Fruit fly (Drosophila melanogaster): ENCODE measurements around the gene BCL7-like.

Gene BCL7-like

DNA sequence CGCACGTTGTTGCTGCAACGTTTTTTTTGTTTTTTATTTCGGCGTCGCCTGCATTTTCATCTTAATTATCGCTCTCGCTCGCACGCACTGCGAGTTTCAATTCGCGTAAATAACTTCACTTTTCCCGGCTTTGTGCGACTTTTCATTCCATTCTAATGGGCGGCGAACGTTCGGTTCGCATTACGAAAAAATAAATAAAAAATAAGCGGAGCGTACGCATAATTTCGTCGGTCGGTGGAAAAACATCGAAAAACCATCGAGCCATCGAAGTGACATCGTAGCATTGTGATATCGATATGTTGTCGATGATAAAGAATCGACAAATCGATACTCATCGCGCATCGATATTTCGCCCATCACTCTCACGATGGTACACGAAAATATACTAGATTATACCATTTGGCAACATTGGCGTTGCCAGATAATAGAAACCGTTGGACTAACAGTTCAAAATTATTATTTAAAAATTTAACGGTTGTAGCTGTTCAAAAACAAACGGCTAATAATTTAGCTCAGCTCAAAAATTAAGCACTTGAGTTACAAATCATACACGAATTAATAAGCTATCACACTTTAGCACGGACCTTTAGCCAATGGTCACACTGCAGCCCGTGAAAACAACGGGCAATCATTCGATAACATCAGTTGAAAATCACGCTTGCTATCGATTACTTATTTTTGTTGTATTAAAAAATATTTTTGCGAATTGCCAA is at the start of gene BCL7-like, which contains the start of gene Zdhhc8:
TSS of gene BCL7-like (plus strand) at position 639 of the 713 bp plus-strand sequence.
TSS of gene Zdhhc8 (minus strand) at position 232 of the 713 bp plus-strand sequence.
- TF ChIP-seq Hr4 (GFP tag; optimal IDR thresholded peaks at IDR 0.05) (no peak), CG1621 (tag; optimal IDR thresholded peaks at IDR 0.05) (no peak), topi (GFP tag; optimal IDR thresholded peaks at IDR 0.05) (peak; percentile 30), CG6808 (GFP tag; optimal IDR thresholded peaks at IDR 0.05) (peak; percentile 27), Hr38 (GFP tag; optimal IDR thresholded peaks at IDR 0.05) (no peak), CG6276 (GFP tag; optimal IDR thresholded peaks at IDR 0.05) (no peak), Sox102F (GFP tag; optimal IDR thresholded peaks at IDR 0.05) (peak; percentile 1), Lpt (GFP tag; optimal IDR thresholded peaks at IDR 0.05) (no peak), CG16779 (tag; optimal IDR thresholded peaks at IDR 0.05) (no peak), eg (GFP tag; IDR thresholded peaks at IDR 0.05) (peak; percentile 20; the same call in 1 of the 3 replicates), esn (GFP tag; optimal IDR thresholded peaks at IDR 0.05) (peak; percentile 41), dsx (GFP tag; optimal IDR thresholded peaks at IDR 0.05; ENCODE audit: poor library complexity, severe bottlenecking) (peak; percentile 38), CG15336 (GFP tag; IDR thresholded peaks at IDR 0.05) (peak; percentile 43), CG10669 (GFP tag; optimal IDR thresholded peaks at IDR 0.05) (no peak), Sox14 (GFP tag; optimal IDR thresholded peaks at IDR 0.05) (peak; percentile 2), salr (GFP tag; optimal IDR thresholded peaks at IDR 0.05) (no peak), Hr39 (GFP tag; optimal IDR thresholded peaks at IDR 0.05) (peak; percentile 51), CG3919 (GFP tag; optimal IDR thresholded peaks at IDR 0.05) (no peak), net (GFP tag; optimal IDR thresholded peaks at IDR 0.05) (no peak), CG11762 (GFP tag; optimal IDR thresholded peaks at IDR 0.05; ENCODE audit: insufficient read depth) (no peak), Eip78C (GFP tag) (peak; percentile 17), fd59A (GFP tag; optimal IDR thresholded peaks at IDR 0.05) (no peak), CG32006 (GFP tag; optimal IDR thresholded peaks at IDR 0.05) (no peak), CG7368 (GFP tag; optimal IDR thresholded peaks at IDR 0.05) (no peak), CG6854 (GFP tag; optimal IDR thresholded peaks at IDR 0.05) (peak; percentile 41), CG10631 (GFP tag; optimal IDR thresholded peaks at IDR 0.05) (peak; percentile 30), CG3032 (tag; optimal IDR thresholded peaks at IDR 0.05) (peak; percentile 11), Ets21C (GFP tag; optimal IDR thresholded peaks at IDR 0.05) (peak; percentile 12), svp (GFP tag) (peak; percentile 83), CG11902 (GFP tag; optimal IDR thresholded peaks at IDR 0.05) (no peak), ss (GFP tag; optimal IDR thresholded peaks at IDR 0.05) (peak; percentile 52 to 76), CG4318 (GFP tag; optimal IDR thresholded peaks at IDR 0.05) (no peak), fkh (GFP tag; optimal IDR thresholded peaks at IDR 0.05) (no peak), vri (GFP tag; optimal IDR thresholded peaks at IDR 0.05) (no peak), CG9139 (GFP tag; optimal IDR thresholded peaks at IDR 0.05) (peak; percentile 58), Eip75B (GFP tag; optimal IDR thresholded peaks at IDR 0.05) (peak; percentile 8), Smox (GFP tag; optimal IDR thresholded peaks at IDR 0.05) (peak; percentile 15), CG34406 (GFP tag; optimal IDR thresholded peaks at IDR 0.05) (no peak), pdm3 (GFP tag; optimal IDR thresholded peaks at IDR 0.05) (peak; percentile 10), dac (GFP tag; optimal IDR thresholded peaks at IDR 0.05) (no peak), Ets96B (tag; optimal IDR thresholded peaks at IDR 0.05) (peak; percentile 21), Sox15 (GFP tag; optimal IDR thresholded peaks at IDR 0.05) (no peak), fd85E (GFP tag; optimal IDR thresholded peaks at IDR 0.05) (no peak), CG11294 (GFP tag; IDR thresholded peaks at IDR 0.05) (no peak), achi (GFP tag; optimal IDR thresholded peaks at IDR 0.05) (peak; percentile 1), Eip93F (GFP tag; optimal IDR thresholded peaks at IDR 0.05) (no peak), acj6 (GFP tag; optimal IDR thresholded peaks at IDR 0.05) (no peak), Gug (GFP tag; IDR thresholded peaks at IDR 0.05) (no peak), CG6792 (GFP tag; optimal IDR thresholded peaks at IDR 0.05) (no peak), cyc (GFP tag; optimal IDR thresholded peaks at IDR 0.05) (peak; percentile 13), CG8632 (GFP tag; optimal IDR thresholded peaks at IDR 0.05) (no peak)
